Fruit fly (Drosophila melanogaster) whole organism, embryonic: Measurements from ENCODE around the gene orion.

ENCODE experiments used
- Bdp1 ChIP-seq: fragments of 200-800 bp; sonication (Bioruptor generic); optimal IDR thresholded peaks from 3 replicates; lab custom pipeline; 2016; ENCODE audit warnings: missing biosample characterization, missing genetic modification characterization
- Blimp-1 ChIP-seq: fragments of 200-800 bp; sonication (Bioruptor generic); optimal IDR thresholded peaks from 3 replicates; lab custom pipeline; 2018; ENCODE audit warnings: missing biosample characterization, missing genetic modification characterization, mild to moderate bottlenecking, moderate library complexity, missing genetic modification reagents
- CG10267 ChIP-seq: fragments of 200-800 bp; sonication (Bioruptor generic); optimal IDR thresholded peaks from 2 replicates; lab custom pipeline; 2018; ENCODE audit warnings: missing biosample characterization, mild to moderate bottlenecking, missing genetic modification characterization, moderate library complexity
- CG10366 ChIP-seq: fragments of 200-800 bp; sonication (Bioruptor generic); IDR thresholded peaks from 2 replicates; pipeline ENCODE4 v1.3.6; 2022; ENCODE audit warnings: missing biosample characterization, missing genetic modification characterization
- CG11093 ChIP-seq: fragments of 200-800 bp; sonication (Bioruptor generic); IDR thresholded peaks from 3 replicates; pipeline ENCODE4 v1.3.6; 2022; ENCODE audit warnings: missing biosample characterization, missing genetic modification characterization
- CG11504 ChIP-seq: fragments of 200-800 bp; sonication (Bioruptor generic); optimal IDR thresholded peaks from 3 replicates; lab custom pipeline; 2019; ENCODE audit warnings: missing biosample characterization, mild to moderate bottlenecking, missing genetic modification characterization, moderate library complexity
- CG12219 ChIP-seq: fragments of 200-800 bp; sonication (Bioruptor generic); optimal IDR thresholded peaks from 3 replicates; lab custom pipeline; 2018; ENCODE audit warnings: missing biosample characterization, mild to moderate bottlenecking, missing genetic modification characterization
- CG14710 ChIP-seq: fragments of 200-800 bp; sonication (Bioruptor generic); optimal IDR thresholded peaks from 3 replicates; lab custom pipeline; 2019; ENCODE audit warnings: missing biosample characterization, mild to moderate bottlenecking, missing genetic modification characterization, moderate library complexity
- CG17385 ChIP-seq: fragments of 200-800 bp; sonication (Bioruptor generic); optimal IDR thresholded peaks from 3 replicates; lab custom pipeline; 2018; ENCODE audit warnings: missing biosample characterization, mild to moderate bottlenecking, missing genetic modification characterization
- CG18262 ChIP-seq: fragments of 200-800 bp; optimal IDR thresholded peaks from 3 replicates; lab custom pipeline; 2019; ENCODE audit warnings: missing biosample characterization, mild to moderate bottlenecking, missing genetic modification characterization, moderate library complexity
- CG2875 ChIP-seq: fragments of 200-800 bp; sonication (Bioruptor generic); optimal IDR thresholded peaks from 2 replicates; lab custom pipeline; 2017; ENCODE audit warnings: missing biosample characterization, mild to moderate bottlenecking, missing genetic modification characterization, missing genetic modification reagents
- CG30431 ChIP-seq: fragments of 200-800 bp; sonication (Bioruptor generic); optimal IDR thresholded peaks from 2 replicates; lab custom pipeline; 2017; ENCODE audit warnings: missing biosample characterization, missing genetic modification characterization
- CG3163 ChIP-seq: fragments of 200-800 bp; sonication (Bioruptor generic); optimal IDR thresholded peaks from 3 replicates; lab custom pipeline; 2016; ENCODE audit warnings: missing biosample characterization, missing genetic modification characterization
- CG33213 ChIP-seq: fragments of 200-800 bp; sonication (Bioruptor generic); optimal IDR thresholded peaks from 3 replicates; lab custom pipeline; 2016; ENCODE audit warnings: missing biosample characterization, missing genetic modification characterization
- CG3407 ChIP-seq: fragments of 200-800 bp; sonication (Bioruptor generic); optimal IDR thresholded peaks from 2 replicates; lab custom pipeline; 2018; ENCODE audit warnings: missing biosample characterization, mild to moderate bottlenecking, missing genetic modification characterization
- CG4328 ChIP-seq: fragments of 200-800 bp; sonication (Bioruptor generic); optimal IDR thresholded peaks from 3 replicates; lab custom pipeline; 2017; ENCODE audit warnings: missing biosample characterization, missing genetic modification reagents, missing genetic modification characterization
- CG4820 ChIP-seq: fragments of 200-800 bp; sonication (Bioruptor generic); optimal IDR thresholded peaks from 3 replicates; lab custom pipeline; 2016; ENCODE audit warnings: missing biosample characterization, missing genetic modification characterization
- CG6689 ChIP-seq: fragments of 200-800 bp; sonication (Bioruptor generic); IDR thresholded peaks from 2 replicates; pipeline ENCODE4 v1.3.6; 2022; ENCODE audit warnings: missing biosample characterization, missing genetic modification characterization
- CG9609 ChIP-seq: fragments of 200-800 bp; sonication (Bioruptor generic); optimal IDR thresholded peaks from 3 replicates; lab custom pipeline; 2016; ENCODE audit warnings: missing biosample characterization, missing genetic modification characterization
- Hr51 ChIP-seq, 2 experiments: fragments of 200-800 bp; sonication (Bioruptor generic); optimal IDR thresholded peaks; 2 replicates in 1 of 2; 3 replicates in 1 of 2; lab custom pipeline; 2016 to 2018; ENCODE audit warnings: missing biosample characterization in 2 of 2, missing genetic modification characterization in 2 of 2, mild to moderate bottlenecking in 1 of 2, moderate library complexity in 1 of 2
- Hsf ChIP-seq: fragments of 200-800 bp; sonication (Bioruptor generic); optimal IDR thresholded peaks from 3 replicates; lab custom pipeline; 2016; ENCODE audit warnings: missing biosample characterization, missing genetic modification characterization
- Oli ChIP-seq: fragments of 200-800 bp; sonication (Bioruptor generic); optimal IDR thresholded peaks from 2 replicates; lab custom pipeline; 2018; ENCODE audit warnings: missing biosample characterization, mild to moderate bottlenecking, missing genetic modification characterization, moderate library complexity
- PHDP ChIP-seq: fragments of 200-800 bp; sonication (Bioruptor generic); optimal IDR thresholded peaks from 3 replicates; lab custom pipeline; 2018; ENCODE audit warnings: missing biosample characterization, mild to moderate bottlenecking, missing genetic modification characterization, moderate library complexity
- Xbp1 ChIP-seq: fragments of 200-800 bp; sonication (Bioruptor generic); optimal IDR thresholded peaks from 3 replicates; lab custom pipeline; 2016; ENCODE audit warnings: missing biosample characterization, mild to moderate bottlenecking, missing genetic modification characterization
- Xrp1 ChIP-seq: fragments of 200-800 bp; sonication (Bioruptor generic); IDR thresholded peaks from 2 replicates; pipeline ENCODE4 v1.3.6; 2022; ENCODE audit warnings: missing biosample characterization, missing genetic modification characterization
- az2 ChIP-seq: fragments of 200-800 bp; sonication (Bioruptor generic); optimal IDR thresholded peaks from 3 replicates; lab custom pipeline; 2016; ENCODE audit warnings: missing biosample characterization, missing genetic modification characterization
- bsh ChIP-seq, 2 experiments: fragments of 200-800 bp; sonication (Bioruptor generic); optimal IDR thresholded peaks; 2 replicates each; lab custom pipeline; 2017 to 2018; ENCODE audit warnings: mild to moderate bottlenecking in 2 of 2, missing biosample characterization in 2 of 2, missing genetic modification characterization in 2 of 2, moderate library complexity in 1 of 2
- da ChIP-seq: fragments of 200-800 bp; sonication (Bioruptor generic); optimal IDR thresholded peaks from 2 replicates; lab custom pipeline; 2016; ENCODE audit warnings: missing biosample characterization, missing genetic modification characterization
- dmrt11E ChIP-seq: fragments of 200-800 bp; sonication (Bioruptor generic); optimal IDR thresholded peaks from 3 replicates; lab custom pipeline; 2018; ENCODE audit warnings: missing biosample characterization, mild to moderate bottlenecking, missing genetic modification characterization, moderate library complexity
- dpn ChIP-seq, 2 experiments: fragments of 200-800 bp; sonication (Bioruptor generic); optimal IDR thresholded peaks; 3 replicates each; lab custom pipeline; 2016; ENCODE audit warnings: missing biosample characterization in 2 of 2, missing genetic modification characterization in 2 of 2
- eve ChIP-seq, 2 experiments: fragments of >200 bp; optimal IDR thresholded peaks; 2 replicates each; lab custom pipeline; 2017; ENCODE audit warnings: missing biosample characterization in 2 of 2, missing genetic modification characterization in 2 of 2
- ewg ChIP-seq: fragments of 200-800 bp; sonication (Bioruptor generic); optimal IDR thresholded peaks from 3 replicates; lab custom pipeline; 2017; ENCODE audit warnings: mild to moderate bottlenecking, missing biosample characterization, missing genetic modification reagents, missing genetic modification characterization
- fd96Cb ChIP-seq: fragments of 200-800 bp; sonication (Bioruptor generic); optimal IDR thresholded peaks from 2 replicates; lab custom pipeline; 2018; ENCODE audit warnings: missing biosample characterization, mild to moderate bottlenecking, missing genetic modification characterization, moderate library complexity
- gem ChIP-seq: fragments of 200-800 bp; sonication (Bioruptor generic); optimal IDR thresholded peaks from 2 replicates; lab custom pipeline; 2019; ENCODE audit warnings: missing biosample characterization, mild to moderate bottlenecking, missing genetic modification characterization, moderate library complexity
- gfzf ChIP-seq: fragments of 200-800 bp; sonication (Bioruptor generic); optimal IDR thresholded peaks from 2 replicates; lab custom pipeline; 2016; ENCODE audit warnings: missing biosample characterization, mild to moderate bottlenecking, missing genetic modification characterization, moderate library complexity
- hb ChIP-seq: fragments of 200-800 bp; sonication (Bioruptor generic); IDR thresholded peaks from 3 replicates; pipeline ENCODE4 v1.3.6; 2022; ENCODE audit warnings: missing biosample characterization, missing genetic modification characterization; ENCODE audit not compliant: partially characterized antibody
- hth ChIP-seq: fragments of >200 bp; optimal IDR thresholded peaks from 2 replicates; lab custom pipeline; 2017; ENCODE audit warnings: inconsistent platforms
- mirr ChIP-seq: fragments of 200-800 bp; sonication (Bioruptor generic); optimal IDR thresholded peaks from 3 replicates; lab custom pipeline; 2018; ENCODE audit warnings: missing biosample characterization, mild to moderate bottlenecking, missing genetic modification characterization
- p53 ChIP-seq: fragments of 200-800 bp; sonication (Bioruptor generic); optimal IDR thresholded peaks from 2 replicates; lab custom pipeline; 2016; ENCODE audit warnings: missing biosample characterization, missing genetic modification characterization
- phol ChIP-seq: fragments of 200-800 bp; sonication (Bioruptor generic); optimal IDR thresholded peaks from 3 replicates; lab custom pipeline; 2018; ENCODE audit warnings: missing biosample characterization, mild to moderate bottlenecking, missing genetic modification characterization, moderate library complexity
- pum ChIP-seq: fragments of 200-800 bp; sonication (Bioruptor generic); optimal IDR thresholded peaks from 2 replicates; lab custom pipeline; 2016; ENCODE audit warnings: missing biosample characterization, missing genetic modification characterization
- sim ChIP-seq: fragments of 200-800 bp; sonication (Bioruptor generic); IDR thresholded peaks from 2 replicates; pipeline ENCODE4 v1.3.6; 2022; ENCODE audit warnings: missing biosample characterization, missing genetic modification characterization
- tin ChIP-seq: fragments of 200-800 bp; sonication (Bioruptor generic); optimal IDR thresholded peaks from 3 replicates; lab custom pipeline; 2016; ENCODE audit warnings: missing biosample characterization, missing genetic modification characterization
- trem ChIP-seq: fragments of 200-800 bp; optimal IDR thresholded peaks from 3 replicates; lab custom pipeline; 2019; ENCODE audit warnings: missing biosample characterization, mild to moderate bottlenecking, missing genetic modification characterization, moderate library complexity
- trh ChIP-seq: fragments of 200-800 bp; sonication (Bioruptor generic); optimal IDR thresholded peaks from 2 replicates; lab custom pipeline; 2016; ENCODE audit warnings: missing biosample characterization, missing genetic modification characterization
- unpg ChIP-seq: fragments of 200-800 bp; sonication (Bioruptor generic); optimal IDR thresholded peaks from 3 replicates; lab custom pipeline; 2018; ENCODE audit warnings: missing biosample characterization, mild to moderate bottlenecking, missing genetic modification characterization, moderate library complexity
- vvl ChIP-seq: fragments of 200-800 bp; sonication (Bioruptor generic); IDR thresholded peaks from 2 replicates; pipeline ENCODE4 v1.3.6; 2022; ENCODE audit warnings: missing biosample characterization, missing genetic modification characterization
- wdn ChIP-seq: fragments of 200-800 bp; sonication (Bioruptor generic); IDR thresholded peaks from 2 replicates; pipeline ENCODE4 v1.3.6; 2022; ENCODE audit warnings: missing biosample characterization, missing genetic modification characterization
- zfh1 ChIP-seq: fragments of 200-800 bp; sonication (Bioruptor generic); IDR thresholded peaks from 3 replicates; pipeline ENCODE4 v1.3.6; 2022; ENCODE audit warnings: missing biosample characterization, missing genetic modification characterization

Gene orion

dm6 chrX:7975516-7976257, 29.0 kb upstream of the orion start (continued):
- 0 out of 2 replicates have a peak, but pooled peaks have one; percentile 20 for TF ChIP-seq sim (GFP tag; lab: Robert Waterston, UW)
- TF ChIP-seq CG3163 (GFP tag; lab: Kevin White, UChicago) = no peak
- TF ChIP-seq gfzf (GFP tag; lab: Kevin White, UChicago) = no peak
- TF ChIP-seq p53 (GFP tag; lab: Kevin White, UChicago) = no peak
- no peak for TF ChIP-seq trh (GFP tag; lab: Kevin White, UChicago)
- peak; percentile 61 for TF ChIP-seq unpg (GFP tag; lab: Kevin White, UChicago)
- TF ChIP-seq CG4820 = peak; percentile 10
- peak; percentile 55; the same call in 1 of the 3 replicates for TF ChIP-seq zfh1
- peak; percentile 42 for TF ChIP-seq Oli (tag; lab: Kevin White, UChicago)
- TF ChIP-seq Xbp1 (GFP tag; lab: Kevin White, UChicago) = peak; percentile 18
- no peak for TF ChIP-seq hb
- peak; percentile 67 for TF ChIP-seq gem (tag; lab: Kevin White, UChicago)
- peak; percentile 2 for TF ChIP-seq dmrt11E (tag; lab: Kevin White, UChicago)
- TF ChIP-seq CG4328 (GFP tag; lab: Kevin White, UChicago) = no peak
- no peak for TF ChIP-seq wdn
- TF ChIP-seq CG6689 = no peak
- TF ChIP-seq Hsf = peak; percentile 2
- TF ChIP-seq phol (tag; lab: Kevin White, UChicago) = peak; percentile 47
- peak in 1 of 2 experiments; percentile 73 for TF ChIP-seq bsh (GFP tag; optimal IDR thresholded peaks at IDR 0.05; lab: Kevin White, UChicago)
- TF ChIP-seq ewg = peak; percentile 10
- peak; percentile 24 for TF ChIP-seq pum (GFP tag; lab: Kevin White, UChicago)
- TF ChIP-seq CG3407 (GFP tag; lab: Kevin White, UChicago) = no peak
- peak; percentile 39 for TF ChIP-seq fd96Cb
- TF ChIP-seq CG14710 (tag; lab: Kevin White, UChicago) = peak; percentile 9
- peak; percentile 35 for TF ChIP-seq PHDP (tag; lab: Kevin White, UChicago)
- TF ChIP-seq Xrp1 (GFP tag; lab: Robert Waterston, UW) = peak; percentile 48; the same call in 1 of the 2 replicates
- peak; percentile 16 for TF ChIP-seq CG12219
- peak; percentile 26 for TF ChIP-seq CG2875 (GFP tag; lab: Kevin White, UChicago)
- peak; percentile 60 for TF ChIP-seq Blimp-1 (GFP tag; lab: Kevin White, UChicago)
- peak; percentile 1 for TF ChIP-seq CG9609 (GFP tag; lab: Kevin White, UChicago)
- TF ChIP-seq CG11093 (GFP tag; lab: Robert Waterston, UW) = no peak
- TF ChIP-seq trem (tag; lab: Kevin White, UChicago) = peak; percentile 4
- TF ChIP-seq vvl (GFP tag; lab: Robert Waterston, UW) = peak; percentile 55; the same call in 1 of the 2 replicates
- peak; percentile 1 for TF ChIP-seq CG33213 (GFP tag; lab: Kevin White, UChicago)
- peak; percentile 12 for TF ChIP-seq tin
- TF ChIP-seq CG10267 (tag; lab: Kevin White, UChicago) = peak; percentile 20
- no peak for TF ChIP-seq CG30431 (GFP tag; lab: Kevin White, UChicago)
- TF ChIP-seq CG17385 = peak; percentile 9
- peak; percentile 49 for TF ChIP-seq CG18262 (tag; lab: Kevin White, UChicago)
- TF ChIP-seq CG10366 (GFP tag; lab: Robert Waterston, UW) = peak; percentile 36; the same call in 1 of the 2 replicates
- no peak for TF ChIP-seq Bdp1 (GFP tag; lab: Kevin White, UChicago)
- peak; percentile 56 for TF ChIP-seq CG11504 (tag; lab: Kevin White, UChicago)
- TF ChIP-seq az2 (GFP tag; lab: Kevin White, UChicago) = peak; percentile 38
- peak in 1 of 2 experiments; percentile 38 for TF ChIP-seq dpn (GFP tag; optimal IDR thresholded peaks at IDR 0.05; lab: Kevin White, UChicago)
- no peak for TF ChIP-seq da (GFP tag; lab: Kevin White, UChicago)
- TF ChIP-seq hth (lab: Kevin White, UChicago) = no peak
- TF ChIP-seq Hr51 (GFP tag; optimal IDR thresholded peaks at IDR 0.05; lab: Kevin White, UChicago) = peak in 1 of 2 experiments; percentile 43
- TF ChIP-seq mirr (GFP tag; lab: Kevin White, UChicago) = no peak
- TF ChIP-seq eve (GFP tag; optimal IDR thresholded peaks at IDR 0.05; lab: Kevin White, UChicago) = peak in 1 of 2 experiments; percentile 48
